Worm (Caenorhabditis elegans) whole organism, L4 larva: ENCODE data around the gene Y54G2A.15.

ENCODE experiments used
- F26F4.8 ChIP-seq: fragments of 200-800 bp; sonication (Bioruptor generic); conservative IDR thresholded peaks from 2 replicates; pipeline ENCODE4 v1.3.6; 2022; ENCODE audit warnings: missing genetic modification characterization, missing compliant biosample characterization
- F49E8.2 ChIP-seq: sonication (generic microtip); optimal IDR thresholded peaks from 2 replicates; lab custom pipeline; 2016; ENCODE audit warnings: missing compliant biosample characterization, mild to moderate bottlenecking, missing genetic modification characterization, borderline replicate concordance
- R02D3.7 ChIP-seq: fragments of 150-350 bp; sonication (generic microtip); optimal IDR thresholded peaks from 3 replicates; lab custom pipeline; 2014; ENCODE audit warnings: missing biosample characterization, missing genetic modification characterization
- T26A8.4 ChIP-seq: fragments of 200-800 bp; sonication (Bioruptor generic); IDR thresholded peaks from 2 replicates; pipeline ENCODE4 v1.3.6; 2022; ENCODE audit warnings: missing genetic modification characterization, missing compliant biosample characterization
- Y48G9A.11 ChIP-seq: fragments of 200-800 bp; sonication (Bioruptor generic); IDR thresholded peaks from 2 replicates; pipeline ENCODE4 v1.3.6; 2022; ENCODE audit warnings: missing genetic modification reagents, missing genetic modification characterization, missing compliant biosample characterization
- Y75B8A.6 ChIP-seq: fragments of 200-800 bp; sonication (Bioruptor generic); IDR thresholded peaks from 2 replicates; pipeline ENCODE4 v1.3.6; 2022; ENCODE audit warnings: missing genetic modification reagents, missing genetic modification characterization, missing compliant biosample characterization
- ZK337.2 ChIP-seq: fragments of 200-800 bp; sonication (Bioruptor generic); IDR thresholded peaks from 2 replicates; pipeline ENCODE4 v1.3.6; 2022; ENCODE audit warnings: missing genetic modification reagents, missing genetic modification characterization, missing compliant biosample characterization
- ZK546.5 ChIP-seq, 2 experiments: sonication (generic microtip); optimal IDR thresholded peaks; 2 replicates each; lab custom pipeline; 2017; ENCODE audit warnings: missing biosample characterization in 2 of 2, missing genetic modification characterization in 2 of 2
- aha-1 ChIP-seq: fragments of 150-350 bp; peaks from one replicate; lab custom pipeline; 2014; ENCODE audit warnings: missing biosample characterization, missing genetic modification characterization
- ama-1 ChIP-seq: fragments of 150-350 bp; optimal IDR thresholded peaks from 2 replicates; lab custom pipeline; 2014; ENCODE audit warnings: inconsistent platforms, mixed read lengths
- arid-1 ChIP-seq: fragments of 200-800 bp; sonication (Bioruptor generic); conservative IDR thresholded peaks from 2 replicates; pipeline ENCODE4 v1.3.6; 2022; ENCODE audit warnings: missing genetic modification reagents, missing genetic modification characterization, missing compliant biosample characterization
- ceh-20 ChIP-seq: fragments of 200-800 bp; sonication (Bioruptor generic); IDR thresholded peaks from 2 replicates; pipeline ENCODE4 v1.3.6; 2022; ENCODE audit warnings: missing genetic modification reagents, missing genetic modification characterization, missing compliant biosample characterization
- ceh-82 ChIP-seq: sonication (generic microtip); optimal IDR thresholded peaks from 2 replicates; lab custom pipeline; 2017; ENCODE audit warnings: missing biosample characterization, missing genetic modification characterization
- ces-1 ChIP-seq: fragments of 150-350 bp; sonication (generic microtip); optimal IDR thresholded peaks from 4 replicates; lab custom pipeline; 2014; ENCODE audit warnings: missing biosample characterization, missing genetic modification reagents, missing genetic modification characterization
- cey-2 ChIP-seq: sonication (generic microtip); optimal IDR thresholded peaks from 3 replicates; lab custom pipeline; 2017; ENCODE audit warnings: missing genetic modification characterization, mild to moderate bottlenecking, missing compliant biosample characterization, antibody characterized with exemption, borderline replicate concordance; ENCODE audit not compliant: insufficient read depth
- ctbp-1 ChIP-seq: fragments of 200-800 bp; sonication (Bioruptor generic); IDR thresholded peaks from 2 replicates; pipeline ENCODE4 v1.3.6; 2022; ENCODE audit warnings: missing genetic modification reagents, missing genetic modification characterization, missing compliant biosample characterization
- daf-12 ChIP-seq: fragments of 150-350 bp; optimal IDR thresholded peaks from 2 replicates; lab custom pipeline; 2014; ENCODE audit warnings: missing biosample characterization, missing genetic modification reagents, missing genetic modification characterization
- daf-8 ChIP-seq: fragments of 200-800 bp; sonication (Bioruptor generic); IDR thresholded peaks from 2 replicates; pipeline ENCODE4 v1.3.6; 2022; ENCODE audit warnings: missing genetic modification characterization, missing compliant biosample characterization
- duxl-1 ChIP-seq: sonication (generic microtip); optimal IDR thresholded peaks from 2 replicates; lab custom pipeline; 2016; ENCODE audit warnings: mild to moderate bottlenecking, missing genetic modification characterization, moderate library complexity, missing compliant biosample characterization; ENCODE audit not compliant: poor library complexity
- dve-1 ChIP-seq: sonication (generic microtip); optimal IDR thresholded peaks from 2 replicates; lab custom pipeline; 2017; ENCODE audit warnings: antibody characterized with exemption, mild to moderate bottlenecking, missing genetic modification characterization, missing compliant biosample characterization; ENCODE audit not compliant: insufficient read depth
- fos-1 ChIP-seq: fragments of 150-350 bp; optimal IDR thresholded peaks from 2 replicates; lab custom pipeline; 2014; ENCODE audit warnings: missing biosample characterization, missing genetic modification characterization
- gei-8 ChIP-seq: fragments of 200-800 bp; sonication (Bioruptor generic); optimal IDR thresholded peaks from 2 replicates; lab custom pipeline; 2018; ENCODE audit warnings: mild to moderate bottlenecking, missing genetic modification characterization, missing compliant biosample characterization
- hmg-1.1 ChIP-seq: fragments of 200-800 bp; sonication (Bioruptor generic); IDR thresholded peaks from 2 replicates; pipeline ENCODE4 v1.3.6; 2022; ENCODE audit warnings: missing genetic modification reagents, missing genetic modification characterization, missing compliant biosample characterization
- jun-1 ChIP-seq: fragments of 150-350 bp; optimal IDR thresholded peaks from 2 replicates; lab custom pipeline; 2014; ENCODE audit warnings: missing biosample characterization, missing genetic modification reagents, missing genetic modification characterization
- lim-7 ChIP-seq: fragments of 200-800 bp; sonication (Bioruptor generic); IDR thresholded peaks from 2 replicates; pipeline ENCODE4 v1.3.6; 2022; ENCODE audit warnings: missing genetic modification characterization, missing compliant biosample characterization
- lin-38 ChIP-seq: fragments of 200-800 bp; sonication (Bioruptor generic); IDR thresholded peaks from 2 replicates; pipeline ENCODE4 v1.3.6; 2022; ENCODE audit warnings: missing genetic modification reagents, missing genetic modification characterization, missing compliant biosample characterization
- lin-39 ChIP-seq: fragments of 150-350 bp; optimal IDR thresholded peaks from 2 replicates; lab custom pipeline; 2014; ENCODE audit warnings: missing biosample characterization, missing genetic modification reagents, missing genetic modification characterization
- madf-5 ChIP-seq, 2 experiments: fragments of 200-800 bp; sonication (Bioruptor generic); IDR thresholded peaks; 2 replicates each; pipeline ENCODE4 v1.3.6; 2022; ENCODE audit warnings: missing compliant biosample characterization in 2 of 2, missing genetic modification characterization in 2 of 2
- mdl-1 ChIP-seq, 2 experiments: fragments of 150-350 bp in 1 of 2; sonication (generic microtip) in 1 of 2; optimal IDR thresholded peaks; 2 replicates each; lab custom pipeline; 2014 to 2017; ENCODE audit warnings: missing biosample characterization in 2 of 2, missing genetic modification characterization in 2 of 2
- mep-1 ChIP-seq: fragments of 150-350 bp; sonication (generic microtip); optimal IDR thresholded peaks from 3 replicates; lab custom pipeline; 2014; ENCODE audit warnings: missing biosample characterization, missing genetic modification characterization
- mxl-2 ChIP-seq: fragments of 200-800 bp; sonication (Bioruptor generic); conservative IDR thresholded peaks from 2 replicates; pipeline ENCODE4 v1.3.6; 2022; ENCODE audit warnings: missing genetic modification reagents, missing genetic modification characterization, missing compliant biosample characterization
- mxl-3 ChIP-seq: fragments of 200-800 bp; sonication (Bioruptor generic); optimal IDR thresholded peaks from 2 replicates; lab custom pipeline; 2018; ENCODE audit warnings: mild to moderate bottlenecking, missing genetic modification characterization, missing compliant biosample characterization
- nhr-102 ChIP-seq: sonication (generic microtip); optimal IDR thresholded peaks from 2 replicates; lab custom pipeline; 2016; ENCODE audit warnings: mild to moderate bottlenecking, missing genetic modification characterization, moderate library complexity, missing compliant biosample characterization
- nhr-11 ChIP-seq: fragments of 150-350 bp; optimal IDR thresholded peaks from 2 replicates; lab custom pipeline; 2014; ENCODE audit warnings: missing biosample characterization, missing genetic modification characterization
- nhr-28 ChIP-seq: fragments of 150-350 bp; optimal IDR thresholded peaks from 2 replicates; lab custom pipeline; 2014; ENCODE audit warnings: missing biosample characterization, missing genetic modification characterization
- nhr-48 ChIP-seq: sonication (generic microtip); optimal IDR thresholded peaks from 2 replicates; lab custom pipeline; 2016; ENCODE audit warnings: mild to moderate bottlenecking, missing genetic modification characterization, missing compliant biosample characterization
- nhr-6 ChIP-seq: fragments of 150-350 bp; optimal IDR thresholded peaks from 2 replicates; lab custom pipeline; 2014; ENCODE audit warnings: missing biosample characterization, missing genetic modification characterization
- nhr-77 ChIP-seq: fragments of 150-350 bp; optimal IDR thresholded peaks from 2 replicates; lab custom pipeline; 2014; ENCODE audit warnings: missing biosample characterization, missing genetic modification characterization
- pha-4 ChIP-seq, 2 experiments: fragments of 150-350 bp in 1 of 2; fragments of 200-800 bp in 1 of 2; sonication (Bioruptor generic) in 1 of 2; IDR thresholded peaks in 1 of 2; optimal IDR thresholded peaks in 1 of 2; 2 replicates each; pipeline versions ENCODE4 v1.3.6 to Lab custom; 2014 to 2022; ENCODE audit warnings: missing genetic modification characterization in 2 of 2, missing genetic modification reagents in 2 of 2, missing biosample characterization in 1 of 2, missing compliant biosample characterization in 1 of 2
- rbr-2 ChIP-seq: sonication (generic microtip); optimal IDR thresholded peaks from 2 replicates; lab custom pipeline; 2016; ENCODE audit warnings: missing genotype, missing genetic modification characterization, missing compliant biosample characterization
- saeg-2 ChIP-seq: fragments of 200-800 bp; sonication (Bioruptor generic); IDR thresholded peaks from 2 replicates; pipeline ENCODE4 v1.3.6; 2022; ENCODE audit warnings: missing genetic modification reagents, missing genetic modification characterization, missing compliant biosample characterization
- snpc-4 ChIP-seq: fragments of 150-350 bp; optimal IDR thresholded peaks from 2 replicates; lab custom pipeline; 2014; ENCODE audit warnings: missing biosample characterization, missing genetic modification characterization
- spr-3 ChIP-seq: fragments of 200-800 bp; sonication (Bioruptor generic); optimal IDR thresholded peaks from 2 replicates; lab custom pipeline; 2018; ENCODE audit warnings: mild to moderate bottlenecking, missing genetic modification characterization, missing compliant biosample characterization
- tra-1 ChIP-seq: fragments of 200-800 bp; sonication (Bioruptor generic); IDR thresholded peaks from 2 replicates; pipeline ENCODE4 v1.3.6; 2022; ENCODE audit warnings: missing genetic modification reagents, missing genetic modification characterization, missing compliant biosample characterization
- unc-130 ChIP-seq: sonication (generic microtip); optimal IDR thresholded peaks from 2 replicates; lab custom pipeline; 2016; ENCODE audit warnings: missing genetic modification reagents, missing genetic modification characterization, missing compliant biosample characterization
- unc-39 ChIP-seq: sonication (generic microtip); optimal IDR thresholded peaks from 2 replicates; lab custom pipeline; 2017; ENCODE audit warnings: missing biosample characterization, missing genetic modification characterization
- unc-62 ChIP-seq, 3 experiments: fragments of 150-350 bp in 1 of 3; sonication (generic microtip); optimal IDR thresholded peaks in 2 of 3; peaks in 1 of 3; 1 replicate in 1 of 3; 2 replicates in 2 of 3; lab custom pipeline; 2014 to 2017; ENCODE audit warnings: missing biosample characterization in 3 of 3, missing genetic modification characterization in 3 of 3, missing genetic modification reagents in 3 of 3, missing genotype in 1 of 3
- zag-1 ChIP-seq: fragments of 150-350 bp; optimal IDR thresholded peaks from 2 replicates; lab custom pipeline; 2014; ENCODE audit warnings: missing biosample characterization, missing genetic modification characterization
- zfp-2 ChIP-seq: sonication (generic microtip); optimal IDR thresholded peaks from 2 replicates; lab custom pipeline; 2016; ENCODE audit warnings: mild to moderate bottlenecking, missing genetic modification characterization, missing compliant biosample characterization
- zfp-3 ChIP-seq: fragments of 200-800 bp; sonication (Bioruptor generic); conservative IDR thresholded peaks from 2 replicates; pipeline ENCODE4 v1.3.6; 2022; ENCODE audit warnings: missing genetic modification reagents, missing genetic modification characterization, missing compliant biosample characterization

The Y54G2A.15 gene

ce11 chrIV:2801004-2801403, 42.8 kb downstream of the Y54G2A.15 start (continued):
- TF ChIP-seq zag-1 (tag; lab: Kevin White, UChicago): no peak
- no peak for TF ChIP-seq ceh-82 (tag; lab: Kevin White, UChicago)
- no peak for TF ChIP-seq ZK337.2 (GFP tag; lab: Robert Waterston, UW)
- TF ChIP-seq nhr-6 (tag; lab: Kevin White, UChicago): no peak
- TF ChIP-seq ama-1 (lab: Kevin White, UChicago): no peak
- TF ChIP-seq mep-1: peak; percentile 55
- TF ChIP-seq gei-8: peak; percentile 44
- peak; percentile 49 for TF ChIP-seq duxl-1 (tag; lab: Kevin White, UChicago)
- TF ChIP-seq Y48G9A.11 (GFP tag; lab: Robert Waterston, UW): peak; percentile 65
- TF ChIP-seq F26F4.8 (GFP tag; lab: Robert Waterston, UW): peak; percentile 89
- TF ChIP-seq unc-62 (GFP tag; optimal IDR thresholded peaks at IDR 0.05 in 1 of 2; lab: Kevin White, UChicago): no peak
- no peak for TF ChIP-seq unc-62 (tag; optimal IDR thresholded peaks at IDR 0.05; lab: Kevin White, UChicago)
- TF ChIP-seq ces-1 (GFP tag; lab: Kevin White, UChicago): no peak
- TF ChIP-seq mdl-1 (tag; optimal IDR thresholded peaks at IDR 0.05; lab: Kevin White, UChicago): no peak
- TF ChIP-seq hmg-1.1: peak; percentile 47; the same call in 1 of the 2 replicates
- no peak for TF ChIP-seq zfp-2 (tag; lab: Kevin White, UChicago)
- TF ChIP-seq rbr-2 (tag; lab: Kevin White, UChicago): no peak
- TF ChIP-seq lin-39 (tag; lab: Kevin White, UChicago): no peak
- no peak for TF ChIP-seq nhr-102 (tag; lab: Kevin White, UChicago)
- TF ChIP-seq saeg-2 (GFP tag; lab: Robert Waterston, UW): peak; percentile 61; the same call in 1 of the 2 replicates
- no peak for TF ChIP-seq ZK546.5 (tag; optimal IDR thresholded peaks at IDR 0.05; lab: Kevin White, UChicago)
- peak; percentile 66 for TF ChIP-seq dve-1 (tag; lab: Kevin White, UChicago)
- peak; percentile 73 for TF ChIP-seq lin-38 (GFP tag; lab: Robert Waterston, UW)
- 0 out of 2 replicates have a peak, but pooled peaks have one; percentile 33 for TF ChIP-seq ctbp-1
- peak; percentile 78 for TF ChIP-seq lim-7 (GFP tag; lab: Robert Waterston, UW)
- no peak for TF ChIP-seq nhr-28
- TF ChIP-seq unc-130 (GFP tag; lab: Kevin White, UChicago): no peak
- no peak for TF ChIP-seq spr-3
- no peak for TF ChIP-seq fos-1 (tag; lab: Kevin White, UChicago)
- no peak for TF ChIP-seq nhr-11
- peak; percentile 81 for TF ChIP-seq aha-1 (tag; lab: Kevin White, UChicago)
- TF ChIP-seq pha-4 (GFP tag; IDR thresholded peaks at IDR 0.05; lab: Robert Waterston, UW): peak; percentile 75
- TF ChIP-seq pha-4 (tag; optimal IDR thresholded peaks at IDR 0.05; lab: Kevin White, UChicago): no peak
- no peak for TF ChIP-seq snpc-4 (tag; lab: Kevin White, UChicago)
- TF ChIP-seq F49E8.2 (tag; lab: Kevin White, UChicago): peak; percentile 23
- peak; percentile 17 for TF ChIP-seq mxl-3
- no peak for TF ChIP-seq jun-1 (tag; lab: Kevin White, UChicago)
- peak in 1 of 2 experiments; percentile 46; a peak in 1 of 4 replicates for TF ChIP-seq madf-5 (GFP tag; IDR thresholded peaks at IDR 0.05; lab: Robert Waterston, UW)
- TF ChIP-seq zfp-3 (GFP tag; lab: Robert Waterston, UW): peak; percentile 72; the same call in 1 of the 2 replicates
- TF ChIP-seq daf-8 (GFP tag; lab: Robert Waterston, UW): no peak
- TF ChIP-seq daf-12 (tag; lab: Kevin White, UChicago): no peak
- peak; percentile 29; the same call in 1 of the 2 replicates for TF ChIP-seq ceh-20 (GFP tag; lab: Robert Waterston, UW)
- TF ChIP-seq tra-1 (GFP tag; lab: Robert Waterston, UW): peak; percentile 28; the same call in 1 of the 2 replicates
- TF ChIP-seq Y75B8A.6 (GFP tag; lab: Robert Waterston, UW): peak; percentile 41; the same call in 1 of the 2 replicates
- no peak for TF ChIP-seq unc-39
- no peak for TF ChIP-seq cey-2 (tag; lab: Kevin White, UChicago)
- no peak; the same call in 1 of the 2 replicates for TF ChIP-seq T26A8.4 (GFP tag; lab: Robert Waterston, UW)
- TF ChIP-seq arid-1: peak; percentile 69
- no peak for TF ChIP-seq mxl-2 (GFP tag; lab: Robert Waterston, UW)
- no peak for TF ChIP-seq nhr-77 (tag; lab: Kevin White, UChicago)
- TF ChIP-seq R02D3.7 (tag; lab: Kevin White, UChicago): no peak
- TF ChIP-seq nhr-48 (tag; lab: Kevin White, UChicago): no peak
